Worm (Caenorhabditis elegans) whole organism, L3 larva: ENCODE data around the gene F07C6.2.

Experiments
- aly-2 ChIP-seq: fragments of 150-350 bp; optimal IDR thresholded peaks from 2 replicates; lab custom pipeline; 2014; ENCODE audit warnings: missing biosample characterization, missing genetic modification characterization
- pha-4 ChIP-seq: fragments of 150-350 bp; optimal IDR thresholded peaks from 2 replicates; lab custom pipeline; 2014; ENCODE audit warnings: missing biosample characterization, missing genetic modification reagents, missing genetic modification characterization
- sea-2 ChIP-seq: fragments of 150-350 bp; sonication (generic microtip); optimal IDR thresholded peaks from 4 replicates; lab custom pipeline; 2014; ENCODE audit warnings: missing biosample characterization, missing genetic modification reagents, missing genetic modification characterization
- unc-39 ChIP-seq: sonication (generic microtip); optimal IDR thresholded peaks from 4 replicates; lab custom pipeline; 2017; ENCODE audit warnings: missing biosample characterization, missing genetic modification characterization
- ztf-11 ChIP-seq: fragments of 150-350 bp; optimal IDR thresholded peaks from 2 replicates; lab custom pipeline; 2014; ENCODE audit warnings: missing biosample characterization, missing genetic modification characterization

DNA sequence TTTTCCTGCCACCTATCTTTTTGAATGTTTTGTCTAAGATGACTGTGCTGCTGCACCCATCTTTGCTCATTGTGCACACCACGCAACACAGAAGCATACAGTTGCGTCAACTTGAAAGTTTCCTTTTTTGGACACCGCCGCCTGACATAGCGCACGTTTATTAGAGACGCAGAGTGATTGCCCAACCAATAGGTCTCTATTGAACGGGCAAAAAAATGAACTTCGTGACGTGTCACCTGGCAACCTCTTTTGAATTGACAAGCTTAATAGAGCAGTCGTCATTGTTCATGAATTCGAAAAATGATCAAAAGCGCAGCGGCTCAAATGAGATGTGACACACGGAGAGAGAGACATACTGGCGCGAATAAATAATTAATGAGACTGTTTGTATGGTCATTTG lies 20.6 kb downstream of the F07C6.2 start:
- TF ChIP-seq unc-39 (tag; lab: Kevin White, UChicago) (no peak), aly-2 (tag; lab: Kevin White, UChicago) (no peak), sea-2 (no peak), ztf-11 (tag; lab: Kevin White, UChicago) (no peak), pha-4 (no peak)
